Fruit fly (Drosophila melanogaster): Measurements from ENCODE around the gene CG7542.

DNA sequence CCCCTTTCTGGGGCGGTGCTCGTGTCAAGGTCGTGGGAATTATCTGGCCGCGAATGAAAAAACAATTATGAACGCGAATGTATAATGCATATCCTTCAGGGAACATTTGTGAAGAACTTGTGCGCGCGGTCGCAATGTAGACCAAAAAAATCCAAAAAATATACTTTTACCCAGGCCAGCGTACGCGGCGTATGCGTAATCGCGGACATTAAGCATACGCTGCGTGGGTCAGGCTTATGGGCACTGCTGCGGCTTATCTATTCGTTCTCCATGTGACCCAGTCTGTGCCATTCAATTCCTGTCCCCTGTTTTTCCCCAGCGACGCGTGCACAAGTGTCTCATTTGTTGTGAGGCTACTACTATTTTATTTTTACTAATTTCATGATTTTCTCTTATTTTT lies 11.4 kb upstream of the CG7542 start:
- TF ChIP-seq fd85E (GFP tag; optimal IDR thresholded peaks at IDR 0.05) = no peak
- no peak for TF ChIP-seq CG10669 (GFP tag; optimal IDR thresholded peaks at IDR 0.05)
- TF ChIP-seq CG6854 (GFP tag; optimal IDR thresholded peaks at IDR 0.05) = no peak
- TF ChIP-seq CG8119 (GFP tag; IDR thresholded peaks at IDR 0.05) = no peak
- TF ChIP-seq Eip93F (GFP tag; optimal IDR thresholded peaks at IDR 0.05) = no peak
- no peak for TF ChIP-seq CG6792 (GFP tag; optimal IDR thresholded peaks at IDR 0.05)
- TF ChIP-seq CG8632 (GFP tag; optimal IDR thresholded peaks at IDR 0.05) = no peak
